Fruit fly (Drosophila melanogaster) whole organism, wandering third instar larva: ENCODE measurements around the gene MED7.
A peak's percentile ranks its signal among the peaks of the same experiment; 100 is the strongest.

ENCODE experiments used
- Abd-B ChIP-seq: fragments of >200 bp; optimal IDR thresholded peaks from 2 replicates; lab custom pipeline; 2017; ENCODE audit warnings: missing biosample characterization, missing genetic modification characterization
- CG32264 ChIP-seq: fragments of 200-800 bp; sonication (Bioruptor generic); optimal IDR thresholded peaks from 2 replicates; lab custom pipeline; 2016; ENCODE audit warnings: missing biosample characterization, missing genetic modification characterization
- Dfd ChIP-seq: fragments of >200 bp; optimal IDR thresholded peaks from 2 replicates; lab custom pipeline; 2017; ENCODE audit warnings: missing biosample characterization, missing genetic modification characterization
- Hr78 ChIP-seq: fragments of >200 bp; optimal IDR thresholded peaks from 2 replicates; lab custom pipeline; 2017; ENCODE audit warnings: missing biosample characterization, missing genetic modification characterization
- Hr83 ChIP-seq: fragments of 200-300 bp; sonication (Bioruptor generic); optimal IDR thresholded peaks from 2 replicates; lab custom pipeline; 2016; ENCODE audit warnings: missing biosample characterization, mild to moderate bottlenecking, missing genetic modification characterization, moderate library complexity; ENCODE audit not compliant: poor library complexity, severe bottlenecking
- Mio ChIP-seq: sonication (Bioruptor generic); optimal IDR thresholded peaks from 2 replicates; lab custom pipeline; 2016; ENCODE audit warnings: missing biosample characterization, missing genetic modification characterization
- Myc ChIP-seq: fragments of >200 bp; optimal IDR thresholded peaks from 2 replicates; lab custom pipeline; 2017
- N ChIP-seq: fragments of >200 bp; optimal IDR thresholded peaks from 2 replicates; lab custom pipeline; 2018; ENCODE audit warnings: missing biosample characterization, missing external identifiers, missing genetic modification characterization
- Sp1 ChIP-seq: fragments of 200-800 bp; sonication (Bioruptor generic); optimal IDR thresholded peaks from 3 replicates; lab custom pipeline; 2019; ENCODE audit warnings: missing biosample characterization, mild to moderate bottlenecking, missing genetic modification characterization, moderate library complexity
- Vsx2 ChIP-seq: fragments of 200-300, 225-300 bp; sonication (Bioruptor generic); optimal IDR thresholded peaks from 2 replicates; lab custom pipeline; 2018; ENCODE audit warnings: missing biosample characterization, missing genetic modification characterization; ENCODE audit not compliant: partially characterized antibody
- br ChIP-seq: fragments of 200-800 bp; sonication (Bioruptor generic); optimal IDR thresholded peaks from 2 replicates; lab custom pipeline; 2016; ENCODE audit warnings: missing biosample characterization, missing genetic modification characterization
- brk ChIP-seq: fragments of 200-800 bp; sonication (Bioruptor generic); optimal IDR thresholded peaks from 2 replicates; lab custom pipeline; 2016; ENCODE audit warnings: missing biosample characterization, mild to moderate bottlenecking, missing genetic modification characterization
- dl ChIP-seq, 2 experiments: fragments of 175-275, 200-275 bp in 1 of 2; fragments of 200-275 bp in 1 of 2; sonication (Bioruptor generic); optimal IDR thresholded peaks; lab custom pipeline; 2018; ENCODE audit warnings: mild to moderate bottlenecking in 2 of 2, missing biosample characterization in 2 of 2, missing genetic modification characterization in 2 of 2, moderate library complexity in 2 of 2; ENCODE audit not compliant: partially characterized antibody in 2 of 2, insufficient read depth in 1 of 2
- dmrt93B ChIP-seq: fragments of 200-800 bp; sonication (Bioruptor generic); optimal IDR thresholded peaks from 2 replicates; lab custom pipeline; 2018; ENCODE audit warnings: missing biosample characterization, mild to moderate bottlenecking, missing genetic modification characterization
- dsf ChIP-seq: sonication (Bioruptor generic); optimal IDR thresholded peaks from 2 replicates; lab custom pipeline; 2016; ENCODE audit warnings: missing biosample characterization, missing genetic modification characterization, borderline replicate concordance
- ey ChIP-seq: fragments of 200-800 bp; sonication (Bioruptor generic); optimal IDR thresholded peaks from 2 replicates; lab custom pipeline; 2016; ENCODE audit warnings: missing biosample characterization, missing genetic modification characterization
- foxo ChIP-seq, 2 experiments: fragments of 200-800 bp; sonication (Bioruptor generic); optimal IDR thresholded peaks; 2 replicates in 1 of 2; 3 replicates in 1 of 2; lab custom pipeline; 2016 to 2017; ENCODE audit warnings: missing biosample characterization in 2 of 2, missing genetic modification characterization in 2 of 2
- fru ChIP-seq: fragments of 200-800 bp; sonication (Bioruptor generic); optimal IDR thresholded peaks from 3 replicates; lab custom pipeline; 2016; ENCODE audit warnings: missing biosample characterization, mild to moderate bottlenecking, missing genetic modification characterization
- h ChIP-seq: fragments of 200-800 bp; sonication (Bioruptor generic); optimal IDR thresholded peaks from 3 replicates; lab custom pipeline; 2016; ENCODE audit warnings: missing biosample characterization, mild to moderate bottlenecking, missing genetic modification characterization
- lola ChIP-seq: fragments of >200 bp; optimal IDR thresholded peaks from 2 replicates; lab custom pipeline; 2017; ENCODE audit warnings: missing biosample characterization, missing genetic modification characterization
- psq ChIP-seq: fragments of 200-800 bp; sonication (Bioruptor generic); optimal IDR thresholded peaks from 3 replicates; lab custom pipeline; 2017; ENCODE audit warnings: missing biosample characterization, mild to moderate bottlenecking, missing genetic modification characterization, moderate library complexity
- rgr ChIP-seq: fragments of 200-800 bp; sonication (Bioruptor generic); optimal IDR thresholded peaks from 3 replicates; lab custom pipeline; 2016; ENCODE audit warnings: missing biosample characterization, mild to moderate bottlenecking, missing genetic modification characterization
- sage ChIP-seq: fragments of 200-800 bp; sonication (Bioruptor generic); optimal IDR thresholded peaks from 2 replicates; lab custom pipeline; 2016; ENCODE audit warnings: missing biosample characterization, mild to moderate bottlenecking, missing genetic modification characterization
- sv ChIP-seq: fragments of 200-800 bp; sonication (Bioruptor generic); optimal IDR thresholded peaks from 3 replicates; lab custom pipeline; 2016; ENCODE audit warnings: missing biosample characterization, missing genetic modification characterization
- usp ChIP-seq: fragments of >200 bp; optimal IDR thresholded peaks from 2 replicates; lab custom pipeline; 2017; ENCODE audit warnings: missing biosample characterization, missing genetic modification characterization
- woc ChIP-seq: sonication (Bioruptor generic); optimal IDR thresholded peaks from 2 replicates; lab custom pipeline; 2016; ENCODE audit warnings: missing biosample characterization, mild to moderate bottlenecking, missing genetic modification characterization

The MED7 gene

dm6 chr3R:10776047-10776659 lies 15.3 kb upstream of the MED7 start:
- TF ChIP-seq Vsx2 (no peak), Sp1 (GFP tag; lab: Kevin White, UChicago) (no peak), Hr78 (GFP tag; lab: Kevin White, UChicago) (no peak), br (GFP tag; lab: Kevin White, UChicago) (no peak), dl (GFP tag; optimal IDR thresholded peaks at IDR 0.05; lab: Kevin White, UChicago; ENCODE audit: insufficient read depth in 1 of 2, partially characterized antibody in 2 of 2) (no peak)

dm6 chr3R:10775246-10775645 lies 14.4 kb upstream of the MED7 start:
- no peak for TF ChIP-seq fru (GFP tag; lab: Kevin White, UChicago)
- peak; percentile 15 for TF ChIP-seq h (GFP tag; lab: Kevin White, UChicago)

dm6 chr3R:10767526-10767925 lies 6.7 kb upstream of the MED7 start, which contains the start of gene TfIIFbeta:
TSS of gene TfIIFbeta (minus strand) at chr3R:10767804.
- TF ChIP-seq psq (GFP tag; lab: Kevin White, UChicago): no peak
- TF ChIP-seq sage (GFP tag; lab: Kevin White, UChicago): peak; percentile 18

- TF ChIP-seq ey (peak; percentile 12), N (GFP tag; lab: Kevin White, UChicago) (no peak)
Observed at dm6 chr3R:10761980-10762379, 1.1 kb upstream of the MED7 start.

dm6 chr3R:10759348-10759847 lies 1.4 kb downstream of the MED7 start, which contains the start of gene CG31272:
TSS of gene CG31272 (minus strand) at chr3R:10759398.
- TF ChIP-seq lola (GFP tag; lab: Kevin White, UChicago) (no peak), rgr (no peak), CG32264 (GFP tag; lab: Kevin White, UChicago) (no peak), Hr78 (GFP tag; lab: Kevin White, UChicago) (no peak), h (GFP tag; lab: Kevin White, UChicago) (no peak)

dm6 chr3R:10755534-10755933 lies 5.3 kb downstream of the MED7 start, which contains the start of gene CG14691:
TSS of gene CG14691 (minus strand) at chr3R:10755634.
- TF ChIP-seq usp: no peak

- TF ChIP-seq woc (GFP tag; lab: Kevin White, UChicago): no peak
- no peak for TF ChIP-seq psq (GFP tag; lab: Kevin White, UChicago)
- TF ChIP-seq brk (GFP tag; lab: Kevin White, UChicago): no peak
- TF ChIP-seq foxo (GFP tag; optimal IDR thresholded peaks at IDR 0.05; lab: Kevin White, UChicago): no peak
- no peak for TF ChIP-seq Mio (GFP tag; lab: Kevin White, UChicago)
- no peak for TF ChIP-seq dmrt93B (GFP tag; lab: Kevin White, UChicago)
- TF ChIP-seq Myc (lab: Kevin White, UChicago): no peak
- no peak for TF ChIP-seq sv
- TF ChIP-seq br (GFP tag; lab: Kevin White, UChicago): no peak
- TF ChIP-seq dsf (GFP tag; lab: Kevin White, UChicago): no peak
- no peak for TF ChIP-seq Sp1 (GFP tag; lab: Kevin White, UChicago)
- no peak for TF ChIP-seq Dfd (GFP tag; lab: Kevin White, UChicago)
- no peak for TF ChIP-seq ey
- TF ChIP-seq Abd-B (GFP tag; lab: Kevin White, UChicago): no peak
- no peak for TF ChIP-seq rgr
- no peak for TF ChIP-seq sage (GFP tag; lab: Kevin White, UChicago)
- TF ChIP-seq Hr83 (GFP tag; lab: Kevin White, UChicago): no peak
Observed at dm6 chr3R:10751061-10751460, 9.8 kb downstream of the MED7 start, which contains the start of gene TkR86C. TSS of gene TkR86C (minus strand) at chr3R:10751228.
